Worm (Caenorhabditis elegans): ENCODE data around the gene Y97E10B.1.

Gene Y97E10B.1

ce11 chrV:7977701-7978461 is 34.2 kb downstream of the Y97E10B.1 start, which contains the start of gene let-413 (continued):
- TF ChIP-seq mes-2 (tag; optimal IDR thresholded peaks at IDR 0.05; ENCODE audit: poor library complexity, severe bottlenecking) (peak; percentile 52), daf-16 (GFP tag; optimal IDR thresholded peaks at IDR 0.05) (no peak), daf-16 (tag; optimal IDR thresholded peaks at IDR 0.05) (peak; percentile 39), daf-19 (GFP tag; conservative IDR thresholded peaks at IDR 0.05) (no peak), nhr-11 (tag; optimal IDR thresholded peaks at IDR 0.05) (no peak), dmd-8 (GFP tag; IDR thresholded peaks at IDR 0.05) (no peak), dmd-6 (GFP tag; IDR thresholded peaks at IDR 0.05) (peak; percentile 28; the same call in 1 of the 2 replicates), nhr-6 (tag; optimal IDR thresholded peaks at IDR 0.05) (peak; percentile 44), nhr-28 (tag; optimal IDR thresholded peaks at IDR 0.05) (peak; percentile 66), T26A8.4 (GFP tag; IDR thresholded peaks at IDR 0.05) (no peak), zip-11 (GFP tag; IDR thresholded peaks at IDR 0.05) (no peak), sdz-12 (GFP tag; optimal IDR thresholded peaks at IDR 0.05) (no peak), zfp-3 (GFP tag; conservative IDR thresholded peaks at IDR 0.05) (no peak), aha-1 (tag) (peak; percentile 90), aly-2 (tag; optimal IDR thresholded peaks at IDR 0.05) (no peak), ztf-11 (tag; optimal IDR thresholded peaks at IDR 0.05) (no peak), vab-7 (GFP tag; IDR thresholded peaks at IDR 0.05) (no peak), pha-4 (GFP tag; IDR thresholded peaks at IDR 0.05) (0 out of 2 replicates have a peak, but pooled peaks have one; percentile 27), pha-4 (tag; optimal IDR thresholded peaks at IDR 0.05) (no peak), php-3 (GFP tag; IDR thresholded peaks at IDR 0.05) (no peak), zfp-2 (tag; optimal IDR thresholded peaks at IDR 0.05) (no peak), hlh-11 (tag; optimal IDR thresholded peaks at IDR 0.05) (peak; percentile 44), ZK337.2 (GFP tag; IDR thresholded peaks at IDR 0.05) (no peak), nhr-42 (GFP tag; IDR thresholded peaks at IDR 0.05) (no peak), nhr-48 (tag; optimal IDR thresholded peaks at IDR 0.05) (no peak), lin-1 (GFP tag; IDR thresholded peaks at IDR 0.05) (no peak), ctbp-1 (GFP tag; IDR thresholded peaks at IDR 0.05) (0 out of 2 replicates have a peak, but pooled peaks have one; percentile 10), nhr-111 (GFP tag; optimal IDR thresholded peaks at IDR 0.05) (no peak), ceh-32 (tag; optimal IDR thresholded peaks at IDR 0.05; ENCODE audit: poor library complexity) (no peak), Y105C5A.15 (GFP tag; IDR thresholded peaks at IDR 0.05) (no peak), mxl-3 (GFP tag; optimal IDR thresholded peaks at IDR 0.05) (peak; percentile 37), dve-1 (tag; optimal IDR thresholded peaks at IDR 0.05; ENCODE audit: insufficient read depth) (peak; percentile 58), rbr-2 (tag; optimal IDR thresholded peaks at IDR 0.05) (no peak), hlh-30 (tag; optimal IDR thresholded peaks at IDR 0.05; ENCODE audit: insufficient read depth) (peak; percentile 8), tag-97 (GFP tag; IDR thresholded peaks at IDR 0.05) (no peak)

- TF ChIP-seq D1046.2 (GFP tag; IDR thresholded peaks at IDR 0.05) (no peak), hlh-11 (tag; optimal IDR thresholded peaks at IDR 0.05) (peak; percentile 52), nhr-77 (tag; optimal IDR thresholded peaks at IDR 0.05) (no peak), lin-39 (tag; optimal IDR thresholded peaks at IDR 0.05) (no peak), Y105C5A.15 (GFP tag; IDR thresholded peaks at IDR 0.05) (no peak), jun-1 (tag; optimal IDR thresholded peaks at IDR 0.05) (no peak), lin-13 (GFP tag; optimal IDR thresholded peaks at IDR 0.05) (no peak), attf-4 (tag; optimal IDR thresholded peaks at IDR 0.05) (no peak), daf-12 (tag; optimal IDR thresholded peaks at IDR 0.05) (no peak), Y5F2A.4 (GFP tag; optimal IDR thresholded peaks at IDR 0.05) (no peak), mxl-2 (GFP tag; conservative IDR thresholded peaks at IDR 0.05) (no peak), T20F7.1 (GFP tag; optimal IDR thresholded peaks at IDR 0.05) (no peak), unc-62 (GFP tag; optimal IDR thresholded peaks at IDR 0.05 in 1 of 2) (peak in 1 of 2 experiments; percentile 81), unc-62 (tag; optimal IDR thresholded peaks at IDR 0.05) (no peak), mes-2 (tag; optimal IDR thresholded peaks at IDR 0.05; ENCODE audit: poor library complexity, severe bottlenecking) (peak; percentile 52), ctbp-1 (GFP tag; IDR thresholded peaks at IDR 0.05) (no peak), F49E8.2 (tag; optimal IDR thresholded peaks at IDR 0.05; ENCODE audit: borderline replicate concordance) (no peak), egl-27 (tag; optimal IDR thresholded peaks at IDR 0.05) (no peak), nhr-6 (tag; optimal IDR thresholded peaks at IDR 0.05) (peak; percentile 41), nhr-28 (tag; optimal IDR thresholded peaks at IDR 0.05) (peak; percentile 75), nhr-102 (tag; optimal IDR thresholded peaks at IDR 0.05) (no peak), nhr-41 (GFP tag; IDR thresholded peaks at IDR 0.05) (no peak), T26A8.4 (GFP tag; IDR thresholded peaks at IDR 0.05) (0 out of 2 replicates have a peak, but pooled peaks have one; percentile 20)
Observed at ce11 chrV:7978798-7979197, 35.1 kb downstream of the Y97E10B.1 start.

All from whole organism, L4 larva.